Fruit fly (Drosophila melanogaster): ENCODE results near the gene CCT1.

DNA sequence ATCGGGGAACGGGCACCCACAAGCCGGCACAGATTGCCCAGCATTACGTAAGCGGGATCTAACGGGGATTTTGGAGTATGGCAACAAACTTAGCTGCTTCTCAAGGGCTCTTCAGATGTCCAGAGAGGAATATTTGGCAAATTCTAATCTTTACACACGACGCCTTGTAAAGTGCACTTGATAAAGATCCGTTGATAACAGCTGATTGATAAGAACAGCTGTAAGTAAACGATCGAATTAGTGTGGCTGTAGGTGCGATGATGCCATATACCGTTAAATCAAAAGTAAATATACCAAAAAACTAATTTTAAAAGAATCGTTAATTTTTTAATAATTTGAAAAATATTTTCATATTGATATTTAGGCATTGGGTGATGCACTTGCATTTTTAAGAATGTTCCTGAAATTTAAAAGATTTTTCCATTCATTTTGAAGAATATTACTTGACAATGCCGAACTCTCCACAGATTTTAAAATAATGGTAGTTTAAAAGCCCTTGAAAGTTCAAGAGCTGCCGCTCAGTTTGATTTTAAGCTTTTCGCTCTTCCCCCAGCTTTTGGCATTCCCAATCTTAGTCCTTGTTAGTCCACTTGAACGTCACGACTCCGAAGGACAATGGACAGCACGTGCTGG is 23.2 kb downstream of the CCT1 start, which contains the start of the genes CG5377 and Nrx-1:
- TF ChIP-seq psq (optimal IDR thresholded peaks at IDR 0.05) (no peak), ttk (optimal IDR thresholded peaks at IDR 0.05) (no peak), Myc (optimal IDR thresholded peaks at IDR 0.05) (no peak), insv (optimal IDR thresholded peaks at IDR 0.05) (no peak), Sin3A (optimal IDR thresholded peaks at IDR 0.05) (no peak), h (optimal IDR thresholded peaks at IDR 0.05) (no peak)

All from Kc167 (cell line).